Fruit fly (Drosophila melanogaster) whole organism: ENCODE results near the gene Nep1.

Experiments
- CG8478 ChIP-seq: fragments of >200 bp; optimal IDR thresholded peaks from 2 replicates; lab custom pipeline; 2018; ENCODE audit warnings: inconsistent platforms
- Dll ChIP-seq: fragments of >200 bp; optimal IDR thresholded peaks from 2 replicates; lab custom pipeline; 2017
- EcR ChIP-seq, 2 experiments: fragments of >200 bp; optimal IDR thresholded peaks; 2 replicates each; lab custom pipeline; 2017; ENCODE audit warnings: missing biosample characterization in 2 of 2, missing genetic modification characterization in 2 of 2, missing genetic modification reagents in 2 of 2
- pan ChIP-seq: fragments of >200 bp; optimal IDR thresholded peaks from 2 replicates; lab custom pipeline; 2017
- psq ChIP-seq: fragments of >200 bp; optimal IDR thresholded peaks from 2 replicates; lab custom pipeline; 2017
- usp ChIP-seq: fragments of >200 bp; optimal IDR thresholded peaks from 2 replicates; lab custom pipeline; 2017; ENCODE audit warnings: missing biosample characterization, missing genetic modification characterization, mixed read lengths

Gene Nep1

dm6 chrX:6090809-6091667 is at the start of gene Nep1, which contains the start of gene Mipp2:
Gene Nep1 (plus strand): TSS chrX:6091205.
Gene Mipp2 (minus strand): TSS chrX:6091471.
- TF ChIP-seq EcR (GFP tag; optimal IDR thresholded peaks at IDR 0.05; lab: Kevin White, UChicago) = no peak
- TF ChIP-seq psq (lab: Kevin White, UChicago) = no peak

dm6 chrX:6050282-6050934 is 40.6 kb upstream of the Nep1 start, which contains the start of gene CG5921:
Gene CG5921 (plus strand): TSS chrX:6050828.
- TF ChIP-seq pan (lab: Kevin White, UChicago) (no peak), EcR (GFP tag; optimal IDR thresholded peaks at IDR 0.05; lab: Kevin White, UChicago) (no peak), Dll (lab: Kevin White, UChicago) (no peak)

DNA sequence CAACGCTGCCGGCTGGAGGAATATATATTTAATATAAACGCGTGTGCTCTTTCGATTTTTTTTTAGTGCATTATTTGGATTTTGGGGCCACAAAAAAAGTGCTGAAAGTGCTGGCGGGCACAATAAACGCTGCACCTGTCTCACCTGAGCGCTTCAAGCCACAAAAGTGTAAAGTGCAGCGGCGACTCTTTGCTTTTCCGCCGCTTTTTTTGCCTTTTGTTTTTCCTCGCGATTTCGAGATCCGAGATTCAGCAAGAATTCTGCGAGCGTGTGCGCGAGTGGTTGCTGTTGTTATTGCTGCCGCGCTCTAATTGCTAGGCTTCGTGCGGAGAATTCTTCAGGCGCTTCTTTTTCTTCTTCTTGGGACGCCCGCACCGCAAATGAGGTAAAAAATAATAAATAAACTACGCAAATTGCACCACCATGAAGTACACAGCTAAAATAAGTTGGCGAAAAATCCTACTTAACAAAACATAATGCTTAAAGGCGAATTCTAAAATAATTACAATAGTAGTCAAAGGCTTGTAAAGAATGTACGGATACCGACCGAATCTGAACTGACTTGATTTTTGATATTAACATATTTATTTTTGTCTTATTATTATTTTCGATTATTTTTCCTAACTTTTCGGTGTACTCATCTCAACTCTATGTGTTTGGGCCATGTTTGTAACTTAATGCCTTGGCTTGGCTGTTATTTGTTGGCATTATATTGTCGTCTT is 39.9 kb upstream of the Nep1 start:
- TF ChIP-seq psq (lab: Kevin White, UChicago) = no peak
- TF ChIP-seq EcR (GFP tag; optimal IDR thresholded peaks at IDR 0.05; lab: Kevin White, UChicago) = no peak
- TF ChIP-seq pan (lab: Kevin White, UChicago) = no peak
- no peak for TF ChIP-seq usp (GFP tag; lab: Kevin White, UChicago)
- TF ChIP-seq CG8478 = no peak
- no peak for TF ChIP-seq Dll (lab: Kevin White, UChicago)

dm6 chrX:6052855-6053254 is 38.1 kb upstream of the Nep1 start:
- TF ChIP-seq EcR (GFP tag; optimal IDR thresholded peaks at IDR 0.05; lab: Kevin White, UChicago) = no peak
- no peak for TF ChIP-seq usp (GFP tag; lab: Kevin White, UChicago)
- TF ChIP-seq Dll (lab: Kevin White, UChicago) = no peak
- no peak for TF ChIP-seq psq (lab: Kevin White, UChicago)
- TF ChIP-seq CG8478 = no peak

DNA sequence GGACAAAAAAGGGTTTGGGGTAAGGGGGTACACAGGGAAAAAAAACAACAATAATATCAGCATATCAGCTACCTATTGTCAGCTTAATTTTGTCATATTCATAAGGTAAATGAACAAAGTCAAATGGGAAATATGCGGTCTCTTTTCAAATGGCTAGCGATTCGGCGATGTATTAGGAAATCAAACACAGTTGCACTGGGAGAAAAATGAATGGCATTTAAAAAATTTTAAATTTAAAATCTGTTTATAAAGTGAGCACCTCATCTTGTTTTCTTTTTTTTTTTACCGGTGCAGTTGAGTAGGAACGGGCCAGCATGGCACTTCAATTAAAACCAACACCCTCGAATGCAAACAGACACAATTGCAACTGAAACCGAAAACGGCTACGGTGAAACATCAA is 37.0 kb upstream of the Nep1 start:
- TF ChIP-seq usp (GFP tag; lab: Kevin White, UChicago) = no peak
- no peak for TF ChIP-seq EcR (GFP tag; optimal IDR thresholded peaks at IDR 0.05; lab: Kevin White, UChicago)
- TF ChIP-seq Dll (lab: Kevin White, UChicago) = no peak
- no peak for TF ChIP-seq CG8478
- no peak for TF ChIP-seq pan (lab: Kevin White, UChicago)
- no peak for TF ChIP-seq psq (lab: Kevin White, UChicago)

- TF ChIP-seq pan (lab: Kevin White, UChicago) = no peak
- TF ChIP-seq usp (GFP tag; lab: Kevin White, UChicago) = no peak
- TF ChIP-seq CG8478 = no peak
- TF ChIP-seq Dll (lab: Kevin White, UChicago) = no peak
- no peak for TF ChIP-seq EcR (GFP tag; optimal IDR thresholded peaks at IDR 0.05; lab: Kevin White, UChicago)
- no peak for TF ChIP-seq psq (lab: Kevin White, UChicago)
These were observed 31.7 kb upstream of the Nep1 start for dm6 chrX:6059135-6059824.

- TF ChIP-seq Dll (lab: Kevin White, UChicago) = no peak
- no peak for TF ChIP-seq CG8478
These were observed 28.8 kb upstream of the Nep1 start for dm6 chrX:6062160-6062559.

- TF ChIP-seq pan (lab: Kevin White, UChicago) (no peak), psq (lab: Kevin White, UChicago) (no peak), usp (GFP tag; lab: Kevin White, UChicago) (no peak), EcR (GFP tag; optimal IDR thresholded peaks at IDR 0.05; lab: Kevin White, UChicago) (no peak), Dll (lab: Kevin White, UChicago) (no peak), CG8478 (no peak)
These were observed 26.5 kb upstream of the Nep1 start for dm6 chrX:6064508-6064907.

- no peak for TF ChIP-seq usp (GFP tag; lab: Kevin White, UChicago)
- no peak for TF ChIP-seq Dll (lab: Kevin White, UChicago)
- TF ChIP-seq pan (lab: Kevin White, UChicago) = no peak
- TF ChIP-seq CG8478 = no peak
- no peak for TF ChIP-seq psq (lab: Kevin White, UChicago)
- no peak for TF ChIP-seq EcR (GFP tag; optimal IDR thresholded peaks at IDR 0.05; lab: Kevin White, UChicago)
These were observed 24.7 kb upstream of the Nep1 start, which contains the start of gene CG43115 for dm6 chrX:6066316-6066715. Gene CG43115 (minus strand): TSS chrX:6066416.

- no peak for TF ChIP-seq CG8478
- no peak for TF ChIP-seq Dll (lab: Kevin White, UChicago)
- no peak for TF ChIP-seq usp (GFP tag; lab: Kevin White, UChicago)
- no peak for TF ChIP-seq pan (lab: Kevin White, UChicago)
- TF ChIP-seq psq (lab: Kevin White, UChicago) = no peak
- no peak for TF ChIP-seq EcR (GFP tag; optimal IDR thresholded peaks at IDR 0.05; lab: Kevin White, UChicago)
These were observed 23.6 kb upstream of the Nep1 start, which contains the start of gene CG5928 for dm6 chrX:6067281-6068008. Gene CG5928 (plus strand): TSS chrX:6067958.
